Worm (Caenorhabditis elegans) whole organism, L1 larva: Measurements from ENCODE around the gene C32D5.8.

ENCODE experiments used
- ama-1 ChIP-seq: fragments of 150-350 bp; optimal IDR thresholded peaks from 2 replicates; lab custom pipeline; 2014
- elt-3 ChIP-seq, 6 experiments: fragments of 150-350 bp in 1 of 6; sonication (generic microtip); optimal IDR thresholded peaks; 2 replicates each; lab custom pipeline; 2017 to 2018; ENCODE audit warnings: missing biosample characterization in 6 of 6, missing genetic modification characterization in 6 of 6, inconsistent platforms in 1 of 6
- fkh-10 ChIP-seq: sonication (generic microtip); optimal IDR thresholded peaks from 2 replicates; lab custom pipeline; 2017; ENCODE audit warnings: missing biosample characterization, missing genetic modification reagents, missing genetic modification characterization
- hpl-2 ChIP-seq: fragments of 150-350 bp; optimal IDR thresholded peaks from 2 replicates; lab custom pipeline; 2014; ENCODE audit warnings: missing biosample characterization, missing genetic modification reagents, missing genetic modification characterization
- lin-15B ChIP-seq: fragments of 150-350 bp; sonication (generic microtip); optimal IDR thresholded peaks from 3 replicates; lab custom pipeline; 2014; ENCODE audit warnings: missing biosample characterization, missing genetic modification characterization
- lir-3 ChIP-seq: sonication (generic microtip); optimal IDR thresholded peaks from 2 replicates; lab custom pipeline; 2016; ENCODE audit warnings: mild to moderate bottlenecking, missing genetic modification characterization, moderate library complexity, missing compliant biosample characterization; ENCODE audit not compliant: poor library complexity
- lsy-2 ChIP-seq, 2 experiments: fragments of 150-350 bp; optimal IDR thresholded peaks; 2 replicates each; lab custom pipeline; 2014; ENCODE audit warnings: missing biosample characterization in 2 of 2, missing genetic modification characterization in 2 of 2
- nhr-237 ChIP-seq: fragments of 150-350 bp; optimal IDR thresholded peaks from 2 replicates; lab custom pipeline; 2014; ENCODE audit warnings: missing biosample characterization, missing genetic modification characterization
- nhr-76 ChIP-seq: sonication (generic microtip); optimal IDR thresholded peaks from 2 replicates; lab custom pipeline; 2017; ENCODE audit warnings: missing biosample characterization, missing genetic modification characterization
- rnt-1 ChIP-seq: sonication (generic microtip); optimal IDR thresholded peaks from 2 replicates; lab custom pipeline; 2016; ENCODE audit warnings: mild to moderate bottlenecking, missing genetic modification characterization, moderate library complexity, missing compliant biosample characterization
- unc-62 ChIP-seq: fragments of 150-350 bp; optimal IDR thresholded peaks from 2 replicates; lab custom pipeline; 2014; ENCODE audit warnings: missing biosample characterization, missing genetic modification reagents, missing genetic modification characterization
- ztf-11 ChIP-seq, 2 experiments: sonication (generic microtip); optimal IDR thresholded peaks; 2 replicates each; lab custom pipeline; 2016 to 2017; ENCODE audit warnings: missing genetic modification characterization in 2 of 2, missing biosample characterization in 1 of 2, missing compliant biosample characterization in 1 of 2

DNA sequence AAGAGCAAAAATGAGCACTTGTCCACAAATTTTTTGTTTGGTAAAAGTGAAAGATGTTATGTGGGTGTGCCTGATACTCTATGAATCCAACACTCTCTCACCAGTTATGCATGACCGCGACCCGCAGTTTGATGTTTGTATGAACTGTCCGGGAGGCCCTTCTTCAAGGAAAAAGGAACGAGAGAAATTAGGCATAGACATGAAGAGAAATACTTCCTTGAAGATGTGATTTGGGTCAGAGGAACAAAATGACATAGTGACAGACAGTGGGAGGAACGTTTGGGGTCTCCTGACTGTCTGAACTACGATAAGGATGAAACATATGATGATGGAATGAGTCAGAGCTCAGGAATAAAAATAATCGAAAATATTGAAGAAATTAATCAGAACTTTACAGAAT is 4.7 kb downstream of the C32D5.8 start:
- TF ChIP-seq lin-15B (tag; lab: Kevin White, UChicago) (no peak), elt-3 (tag; optimal IDR thresholded peaks at IDR 0.05; lab: Kevin White, UChicago) (no peak), unc-62 (no peak), ama-1 (lab: Kevin White, UChicago) (no peak), lsy-2 (tag; optimal IDR thresholded peaks at IDR 0.05; lab: Kevin White, UChicago) (no peak), lir-3 (tag; lab: Kevin White, UChicago) (no peak), rnt-1 (no peak), fkh-10 (no peak), ztf-11 (tag; optimal IDR thresholded peaks at IDR 0.05; lab: Kevin White, UChicago) (no peak), nhr-237 (tag; lab: Kevin White, UChicago) (no peak), hpl-2 (GFP tag; lab: Kevin White, UChicago) (no peak), nhr-76 (tag; lab: Kevin White, UChicago) (no peak)
